Worm (Caenorhabditis elegans): ENCODE data around the gene clh-6.
"Not testable (repeated sequence)": the region's sequence is repeated elsewhere in the genome, so short reads cannot be mapped to it uniquely, and the experiment has no call there.

The clh-6 gene

DNA sequence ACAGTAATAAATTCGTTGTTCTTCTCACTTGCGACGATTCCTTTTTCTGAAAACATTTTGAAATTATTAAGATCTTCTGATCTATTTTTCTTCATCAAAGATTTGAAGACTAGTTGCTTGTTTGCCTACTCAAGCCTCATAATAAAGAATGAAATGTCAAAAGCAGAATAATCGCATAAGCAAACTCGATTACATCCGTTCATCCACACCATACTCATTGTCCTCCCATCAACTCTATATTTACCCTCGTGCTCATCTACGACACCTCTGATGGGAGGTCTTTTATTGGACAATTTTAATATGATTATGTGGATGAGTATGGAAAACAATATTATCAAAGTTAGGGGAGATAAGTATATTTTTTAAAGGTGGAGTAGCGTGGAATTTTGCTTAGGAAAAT, 29.3 kb downstream of the clh-6 start:
- no peak for TF ChIP-seq unc-62 (GFP tag; optimal IDR thresholded peaks at IDR 0.05)

DNA sequence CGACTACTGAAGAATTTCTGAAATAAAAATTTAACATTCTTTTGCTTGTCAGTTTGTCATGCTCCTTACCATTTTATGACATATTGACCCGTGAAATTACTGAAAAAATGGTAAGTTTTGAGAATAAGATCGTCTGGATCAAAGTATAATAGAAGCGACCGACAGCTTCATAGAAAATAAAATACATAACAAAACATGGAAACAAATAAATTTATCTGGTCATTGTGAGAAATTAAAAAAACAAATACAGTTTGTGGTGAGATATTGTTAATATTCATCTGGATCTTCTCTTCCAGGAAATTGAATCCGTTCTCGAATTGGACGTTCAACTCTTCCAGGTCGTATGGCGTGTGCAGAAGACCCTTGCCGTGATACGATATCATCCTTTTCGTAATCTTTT, 31.1 kb downstream of the clh-6 start, which contains the start of gene pkc-1:
Gene pkc-1 (minus strand): TSS at position 101 of the 400 bp plus-strand sequence.
- no peak for TF ChIP-seq unc-62 (GFP tag; optimal IDR thresholded peaks at IDR 0.05)

DNA sequence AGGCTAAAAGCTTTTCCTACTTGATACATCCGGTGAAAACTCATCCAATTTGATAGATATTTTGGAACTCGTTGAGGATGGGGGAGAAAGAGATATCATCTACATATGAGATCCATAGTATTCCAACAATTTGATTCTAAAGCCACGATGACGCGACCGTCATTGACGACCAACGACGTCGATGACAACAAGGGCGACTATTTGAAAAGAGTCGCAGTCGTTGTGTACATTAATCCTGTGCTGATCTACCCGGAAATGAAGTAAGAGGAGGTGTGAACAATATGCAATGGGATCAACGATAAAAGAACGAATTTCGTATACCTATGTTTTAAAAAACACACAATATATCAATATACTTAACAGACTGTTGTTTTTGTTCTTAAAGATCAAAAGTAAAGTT, 35.0 kb downstream of the clh-6 start:
- TF ChIP-seq unc-62 (GFP tag; optimal IDR thresholded peaks at IDR 0.05), result no peak

DNA sequence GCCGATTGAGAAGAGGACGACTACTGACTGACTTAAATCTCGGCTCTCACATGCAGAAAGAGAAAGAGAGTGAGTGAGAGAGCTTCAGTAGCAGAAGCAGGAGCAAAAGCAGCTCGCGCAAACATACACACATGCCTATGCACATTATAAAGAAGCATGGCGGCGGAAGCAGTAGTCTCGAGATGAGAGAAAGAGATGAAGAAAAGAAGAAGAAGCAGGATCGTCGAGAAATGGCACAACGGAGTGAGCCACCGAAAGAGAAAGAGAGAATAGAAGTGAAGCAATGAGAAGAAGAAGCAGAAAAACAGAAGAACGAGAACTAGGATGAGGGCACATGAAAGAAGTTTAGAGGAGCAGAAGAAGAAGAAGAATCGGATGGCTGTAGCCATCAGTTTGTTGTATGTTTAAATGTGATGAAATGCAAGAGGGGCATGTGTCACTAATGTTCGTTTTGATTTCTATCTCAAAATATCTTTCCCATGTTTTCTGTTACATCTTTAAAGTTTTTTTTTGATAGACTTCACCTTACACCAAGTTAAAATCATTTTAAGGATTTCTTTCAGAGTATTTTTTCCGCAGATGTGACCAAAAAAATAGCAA, 36.2 kb downstream of the clh-6 start:
- no peak for TF ChIP-seq unc-62 (GFP tag; optimal IDR thresholded peaks at IDR 0.05)

DNA sequence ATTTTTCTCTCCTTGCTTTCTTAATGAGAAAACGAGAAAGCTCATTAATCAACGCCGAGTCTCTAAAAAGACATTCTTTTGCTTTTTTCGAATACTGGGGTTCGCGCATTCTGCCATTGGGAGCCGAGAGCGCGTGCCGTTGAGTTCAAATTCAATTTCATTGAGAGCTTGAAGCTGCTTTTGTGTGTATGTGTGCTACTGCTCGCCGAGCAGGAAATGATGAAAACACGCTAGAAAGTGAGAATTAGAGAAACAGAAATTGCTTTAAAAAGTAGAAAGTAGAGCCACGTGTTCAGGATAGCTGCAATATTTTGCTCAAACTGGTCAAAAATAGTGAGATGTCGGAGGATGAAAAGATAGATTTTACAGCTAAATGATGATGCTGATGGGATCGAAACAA, 37.5 kb downstream of the clh-6 start:
- TF ChIP-seq unc-62 (GFP tag; optimal IDR thresholded peaks at IDR 0.05), result no peak

DNA sequence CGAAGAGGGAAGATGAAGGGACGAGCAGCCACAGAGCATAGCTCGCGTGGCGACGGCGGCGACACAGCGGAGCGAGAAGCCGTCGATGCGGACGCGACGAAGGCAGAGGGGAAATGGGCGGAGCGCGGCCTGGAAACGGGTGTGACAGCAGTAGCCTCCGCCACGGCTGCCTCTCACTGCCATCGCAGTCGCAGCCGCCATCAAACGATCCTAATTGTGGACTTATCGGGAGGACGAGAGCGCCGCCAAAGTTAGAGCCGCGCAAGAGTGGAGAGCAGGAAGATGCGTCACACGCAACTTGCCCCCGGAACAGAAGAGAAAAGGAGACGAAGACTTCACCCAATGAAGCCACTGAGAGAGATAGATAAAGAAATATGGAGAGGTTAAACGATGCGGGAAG, 38.9 kb downstream of the clh-6 start:
- TF ChIP-seq unc-62 (GFP tag; optimal IDR thresholded peaks at IDR 0.05), result no peak

DNA sequence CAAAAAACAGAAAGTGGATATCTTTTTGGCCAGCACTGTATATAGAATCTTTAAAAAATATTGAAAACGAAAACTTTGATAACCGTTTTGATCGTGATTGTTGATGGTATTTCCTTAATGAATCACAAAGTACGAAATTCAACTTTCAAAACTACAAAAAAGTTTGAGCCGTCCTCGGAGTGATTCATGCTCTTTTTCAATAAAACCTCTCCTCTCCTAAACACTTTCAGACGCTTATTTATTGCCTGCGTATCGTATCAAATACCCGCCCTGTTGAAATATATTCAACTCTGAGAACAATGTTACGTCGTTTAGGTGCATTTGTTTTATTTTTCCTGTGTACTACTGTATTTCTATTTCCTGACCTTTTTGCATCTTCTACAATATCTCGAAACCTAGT, 42.2 kb downstream of the clh-6 start:
- TF ChIP-seq unc-62 (GFP tag; optimal IDR thresholded peaks at IDR 0.05), result no peak

DNA sequence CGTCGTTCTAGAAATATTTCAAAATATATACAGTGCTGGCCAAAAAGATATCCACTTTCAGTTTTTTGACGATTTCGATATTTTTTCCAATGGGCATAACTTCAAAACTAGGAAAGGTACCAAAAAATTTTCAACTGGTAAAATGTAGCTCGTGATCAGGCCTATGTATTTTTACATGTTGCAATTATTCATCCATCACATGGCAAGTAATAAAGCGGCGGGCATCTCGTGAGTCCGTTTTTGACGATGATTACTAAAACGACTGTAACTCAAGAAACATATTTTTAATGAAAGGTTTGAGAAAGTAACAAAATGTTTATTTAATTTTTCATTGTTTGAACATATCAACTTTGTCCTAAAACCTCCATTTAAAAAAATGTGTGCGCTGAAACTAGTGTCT, 43.1 kb downstream of the clh-6 start, which contains the start of gene F10C2.3:
Gene F10C2.3 (plus strand): TSS at position 301 of the 400 bp plus-strand sequence.
- not testable (repeated sequence) for TF ChIP-seq unc-62 (GFP tag; optimal IDR thresholded peaks at IDR 0.05)

DNA sequence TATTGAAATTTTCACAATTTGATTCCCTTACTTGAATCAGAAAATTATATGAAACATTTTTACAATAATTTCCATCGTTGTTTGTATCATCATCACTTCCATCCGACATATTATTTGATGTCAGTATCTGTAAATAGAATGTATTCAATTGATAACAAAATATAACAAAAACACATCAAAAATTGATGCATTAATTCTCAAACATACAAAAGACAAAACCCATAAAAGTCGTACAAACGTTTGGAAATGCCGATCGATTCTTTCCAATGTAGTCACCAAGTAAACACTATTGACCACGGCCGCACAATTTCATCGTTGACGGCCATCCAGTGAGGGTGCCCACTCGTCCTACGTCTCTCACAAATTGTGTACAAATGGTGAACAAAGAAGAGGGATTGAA, 49.9 kb downstream of the clh-6 start, which contains the start of gene add-2:
Gene add-2 (minus strand): TSS at position 109 of the 400 bp plus-strand sequence.
- no peak for TF ChIP-seq unc-62 (GFP tag; optimal IDR thresholded peaks at IDR 0.05)

DNA sequence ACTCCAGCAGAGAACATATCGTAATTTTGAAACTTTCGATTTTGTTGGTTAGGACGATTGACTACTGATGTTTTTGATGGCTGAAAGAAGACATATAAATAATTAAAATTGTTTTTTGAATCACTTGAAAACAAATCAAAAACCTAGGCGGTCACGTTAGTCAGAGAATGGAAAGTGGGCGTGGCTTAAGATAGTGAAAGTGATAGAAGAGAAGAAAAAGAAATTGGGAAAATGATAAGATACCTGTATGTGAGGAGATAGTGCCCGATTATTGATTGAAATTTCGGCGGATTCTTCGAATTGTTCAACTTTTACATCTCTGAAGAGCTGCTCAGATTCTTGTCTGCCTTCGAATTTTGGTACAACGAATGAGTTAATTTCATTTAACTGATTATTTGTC, 51.5 kb downstream of the clh-6 start:
- no peak for TF ChIP-seq unc-62 (GFP tag; optimal IDR thresholded peaks at IDR 0.05)
